Worm (Caenorhabditis elegans): ENCODE results near the gene mog-3.

- no peak for TF ChIP-seq irx-1 (tag; optimal IDR thresholded peaks at IDR 0.05)
- TF ChIP-seq zip-4 (GFP tag; optimal IDR thresholded peaks at IDR 0.05): no peak
- TF ChIP-seq fkh-10 (GFP tag; optimal IDR thresholded peaks at IDR 0.05): no peak
These were observed 43.6 kb upstream of the mog-3 start, which contains the start of gene gro-1 for ce11 chrIII:5264813-5265212.
